Fruit fly (Drosophila melanogaster): Measurements from ENCODE around the gene CG18764.

The CG18764 gene

DNA sequence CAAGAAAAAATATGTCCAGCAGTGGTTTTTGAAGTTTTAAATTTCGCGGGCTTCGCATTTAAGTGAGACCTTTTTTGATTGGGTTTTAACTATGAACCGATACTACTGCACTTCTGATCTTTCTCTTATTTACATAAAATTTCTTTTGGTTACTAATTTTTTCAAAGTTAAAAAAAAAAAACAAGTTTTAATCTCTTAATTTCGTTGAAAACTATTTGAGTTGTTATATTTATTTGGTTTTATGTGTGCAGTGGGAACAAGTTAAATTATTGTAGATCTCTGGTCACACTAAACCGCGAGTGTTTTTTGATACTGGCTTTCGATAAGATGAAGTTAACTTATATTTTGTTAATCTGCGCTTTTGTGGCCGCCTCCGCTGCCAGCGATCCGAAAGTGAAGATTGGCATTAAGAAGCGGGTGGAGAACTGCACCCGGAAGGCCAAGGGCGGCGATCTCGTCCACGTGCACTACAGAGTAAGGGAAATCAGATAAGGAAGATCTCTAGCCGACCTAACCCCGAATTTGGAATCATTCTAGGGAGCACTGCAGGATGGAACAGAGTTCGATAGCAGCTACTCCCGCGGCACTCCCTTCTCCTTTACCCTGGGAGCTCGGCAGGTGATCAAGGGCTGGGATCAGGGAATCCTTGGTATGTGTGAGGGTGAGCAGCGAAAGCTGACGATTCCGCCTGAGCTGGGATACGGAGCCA lies 47.4 kb downstream of the CG18764 start, which contains the start of gene CG14715 (continued):
- TF ChIP-seq Dp (GFP tag; optimal IDR thresholded peaks at IDR 0.05) (peak; percentile 89), kah (GFP tag; optimal IDR thresholded peaks at IDR 0.05) (no peak), pnt (GFP tag; optimal IDR thresholded peaks at IDR 0.05) (peak; percentile 55), mirr (GFP tag; optimal IDR thresholded peaks at IDR 0.05) (no peak), CG12104 (GFP tag; optimal IDR thresholded peaks at IDR 0.05) (no peak), Max (GFP tag; optimal IDR thresholded peaks at IDR 0.05) (peak; percentile 29), tll (GFP tag; optimal IDR thresholded peaks at IDR 0.05) (peak in 1 of 2 experiments; percentile 10), cas (GFP tag; IDR thresholded peaks at IDR 0.05) (no peak), Dref (GFP tag; IDR thresholded peaks at IDR 0.05) (no peak), lab (GFP tag; optimal IDR thresholded peaks at IDR 0.05) (no peak), Tbp (GFP tag; optimal IDR thresholded peaks at IDR 0.05) (no peak), unpg (GFP tag; optimal IDR thresholded peaks at IDR 0.05) (peak; percentile 42), CG2889 (GFP tag; IDR thresholded peaks at IDR 0.05) (no peak), ro (GFP tag; IDR thresholded peaks at IDR 0.05) (no peak), CG12219 (GFP tag; optimal IDR thresholded peaks at IDR 0.05) (no peak), sug (tag; optimal IDR thresholded peaks at IDR 0.05) (peak; percentile 19), tap (tag; optimal IDR thresholded peaks at IDR 0.05) (no peak), CG42726 (GFP tag; IDR thresholded peaks at IDR 0.05; ENCODE audit: partially characterized antibody) (no peak), ATbp (GFP tag; optimal IDR thresholded peaks at IDR 0.05) (no peak), zfh2 (GFP tag; optimal IDR thresholded peaks at IDR 0.05) (peak; percentile 39), CG2120 (GFP tag; optimal IDR thresholded peaks at IDR 0.05) (peak; percentile 67), nerfin-2 (GFP tag; IDR thresholded peaks at IDR 0.05; ENCODE audit: partially characterized antibody) (no peak), vvl (GFP tag; IDR thresholded peaks at IDR 0.05) (peak; percentile 70), HmgZ (tag; optimal IDR thresholded peaks at IDR 0.05) (peak; percentile 67), Fer3 (tag; optimal IDR thresholded peaks at IDR 0.05) (peak; percentile 3), Hmx (GFP tag; optimal IDR thresholded peaks at IDR 0.05) (no peak), stwl (tag; optimal IDR thresholded peaks at IDR 0.05) (peak; percentile 69), tin (GFP tag; optimal IDR thresholded peaks at IDR 0.05) (peak; percentile 44), abd-A (tag; optimal IDR thresholded peaks at IDR 0.05) (no peak), jing (GFP tag; optimal IDR thresholded peaks at IDR 0.05) (no peak), CG12155 (GFP tag; optimal IDR thresholded peaks at IDR 0.05) (peak; percentile 42), CG8388 (GFP tag; optimal IDR thresholded peaks at IDR 0.05) (peak; percentile 34), Opbp (GFP tag; IDR thresholded peaks at IDR 0.05; ENCODE audit: partially characterized antibody) (no peak), CG7357 (GFP tag; IDR thresholded peaks at IDR 0.05) (peak; percentile 98), az2 (GFP tag; optimal IDR thresholded peaks at IDR 0.05) (peak; percentile 50), Gsc (GFP tag; IDR thresholded peaks at IDR 0.05) (no peak), twi (tag; optimal IDR thresholded peaks at IDR 0.05) (no peak), NFAT (GFP tag; IDR thresholded peaks at IDR 0.05) (no peak), CG6683 (GFP tag; optimal IDR thresholded peaks at IDR 0.05) (no peak), CG31388 (GFP tag; optimal IDR thresholded peaks at IDR 0.05) (no peak), trem (tag; optimal IDR thresholded peaks at IDR 0.05) (peak; percentile 65)
